Worm (Caenorhabditis elegans): ENCODE measurements around the gene C17G10.10.

- TF ChIP-seq nhr-90 (tag; optimal IDR thresholded peaks at IDR 0.05; ENCODE audit: poor library complexity) (no peak), unc-62 (GFP tag; optimal IDR thresholded peaks at IDR 0.05) (no peak), nhr-237 (tag; optimal IDR thresholded peaks at IDR 0.05) (no peak), fkh-10 (GFP tag; optimal IDR thresholded peaks at IDR 0.05) (no peak), mef-2 (tag; optimal IDR thresholded peaks at IDR 0.05) (no peak), nhr-28 (tag; optimal IDR thresholded peaks at IDR 0.05) (no peak), tlp-1 (tag; optimal IDR thresholded peaks at IDR 0.05) (no peak), xbp-1 (tag; optimal IDR thresholded peaks at IDR 0.05) (no peak), elt-3 (tag; optimal IDR thresholded peaks at IDR 0.05) (no peak), ama-1 (optimal IDR thresholded peaks at IDR 0.05) (no peak)
These were observed 34.0 kb downstream of the C17G10.10 start for ce11 chrII:5565082-5565623.

Data from whole organism, L1 larva.